Fruit fly (Drosophila melanogaster): ENCODE measurements around the gene Met75Ca.

DNA sequence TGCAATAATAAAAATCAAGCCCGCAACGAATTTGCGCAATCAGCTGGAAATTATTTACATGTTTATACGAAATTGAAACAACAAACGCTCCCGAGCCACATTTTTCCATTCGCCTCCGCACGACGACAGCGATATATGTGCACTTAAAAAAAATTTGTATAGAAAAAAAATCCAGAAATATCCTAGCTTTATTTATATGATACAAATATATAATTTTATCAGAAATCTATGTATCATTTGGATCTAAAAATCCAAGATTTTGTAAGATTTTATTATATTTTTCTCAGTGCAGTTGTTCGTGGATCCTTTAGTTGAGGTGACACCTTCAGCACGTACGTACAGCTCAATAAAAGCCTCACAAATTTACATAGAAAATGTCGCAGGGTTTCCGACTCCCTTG lies 41.6 kb downstream of the Met75Ca start:
- no peak for TF ChIP-seq Eip78C (GFP tag)
- TF ChIP-seq CG8632 (GFP tag; optimal IDR thresholded peaks at IDR 0.05): no peak
